Worm (Caenorhabditis elegans) whole organism, L1 larva: ENCODE data around the gene bus-1.

Source experiments
- Y116A8C.19 ChIP-seq: sonication (generic microtip); optimal IDR thresholded peaks from 2 replicates; lab custom pipeline; 2016; ENCODE audit warnings: missing compliant biosample characterization, missing genetic modification characterization, borderline replicate concordance
- aly-2 ChIP-seq: fragments of 150-350 bp; optimal IDR thresholded peaks from 2 replicates; lab custom pipeline; 2014; ENCODE audit warnings: missing biosample characterization, missing genetic modification characterization
- blmp-1 ChIP-seq: fragments of 150-350 bp; optimal IDR thresholded peaks from 2 replicates; lab custom pipeline; 2014; ENCODE audit warnings: missing biosample characterization, missing genetic modification characterization
- ceh-63 ChIP-seq: fragments of 200-800 bp; sonication (Bioruptor generic); optimal IDR thresholded peaks from 2 replicates; lab custom pipeline; 2018; ENCODE audit warnings: mild to moderate bottlenecking, missing genetic modification characterization, missing compliant biosample characterization
- ceh-8 ChIP-seq: fragments of 200-800 bp; sonication (Bioruptor generic); optimal IDR thresholded peaks from 2 replicates; lab custom pipeline; 2018; ENCODE audit warnings: mild to moderate bottlenecking, missing genetic modification characterization, moderate library complexity, missing compliant biosample characterization
- efl-3 ChIP-seq: fragments of 200-800 bp; sonication (Bioruptor generic); optimal IDR thresholded peaks from 2 replicates; lab custom pipeline; 2018; ENCODE audit warnings: mild to moderate bottlenecking, missing genetic modification characterization, missing compliant biosample characterization
- elt-3 ChIP-seq, 6 experiments: fragments of 150-350 bp in 1 of 6; sonication (generic microtip); optimal IDR thresholded peaks; 2 replicates each; lab custom pipeline; 2017 to 2018; ENCODE audit warnings: missing biosample characterization in 6 of 6, missing genetic modification characterization in 6 of 6, inconsistent platforms in 1 of 6
- ets-5 ChIP-seq: fragments of 200-800 bp; sonication (Bioruptor generic); IDR thresholded peaks from 2 replicates; pipeline ENCODE4 v1.3.6; 2022; ENCODE audit warnings: missing genetic modification characterization, missing compliant biosample characterization
- fkh-10 ChIP-seq: sonication (generic microtip); optimal IDR thresholded peaks from 2 replicates; lab custom pipeline; 2017; ENCODE audit warnings: missing biosample characterization, missing genetic modification reagents, missing genetic modification characterization
- fkh-8 ChIP-seq: sonication (generic microtip); optimal IDR thresholded peaks from 2 replicates; lab custom pipeline; 2016; ENCODE audit warnings: mild to moderate bottlenecking, missing genetic modification characterization, missing compliant biosample characterization
- grh-1 ChIP-seq: fragments of 200-800 bp; sonication (Bioruptor generic); IDR thresholded peaks from 2 replicates; pipeline ENCODE4 v1.3.6; 2022; ENCODE audit warnings: missing genetic modification reagents, missing genetic modification characterization, missing compliant biosample characterization
- hlh-17 ChIP-seq: fragments of 200-800 bp; sonication (Bioruptor generic); optimal IDR thresholded peaks from 2 replicates; lab custom pipeline; 2018; ENCODE audit warnings: missing genetic modification characterization, mild to moderate bottlenecking, missing compliant biosample characterization, moderate library complexity, borderline replicate concordance
- hlh-4 ChIP-seq: sonication (generic microtip); optimal IDR thresholded peaks from 2 replicates; lab custom pipeline; 2016; ENCODE audit warnings: mild to moderate bottlenecking, missing genetic modification characterization, missing compliant biosample characterization
- isw-1 ChIP-seq: fragments of 200-800 bp; sonication (Bioruptor generic); IDR thresholded peaks from 2 replicates; pipeline ENCODE4 v1.3.6; 2022; ENCODE audit warnings: missing genetic modification characterization, missing compliant biosample characterization
- lin-14 ChIP-seq: fragments of 200-800 bp; sonication (Bioruptor generic); optimal IDR thresholded peaks from 2 replicates; lab custom pipeline; 2018; ENCODE audit warnings: mild to moderate bottlenecking, missing genetic modification characterization, moderate library complexity, missing compliant biosample characterization
- lir-3 ChIP-seq: sonication (generic microtip); optimal IDR thresholded peaks from 2 replicates; lab custom pipeline; 2016; ENCODE audit warnings: mild to moderate bottlenecking, missing genetic modification characterization, moderate library complexity, missing compliant biosample characterization; ENCODE audit not compliant: poor library complexity
- lsy-2 ChIP-seq, 2 experiments: fragments of 150-350 bp; optimal IDR thresholded peaks; 2 replicates each; lab custom pipeline; 2014; ENCODE audit warnings: missing biosample characterization in 2 of 2, missing genetic modification characterization in 2 of 2
- mdl-1 ChIP-seq, 2 experiments: fragments of 150-350 bp; optimal IDR thresholded peaks; 2 replicates each; lab custom pipeline; 2014 to 2017; ENCODE audit warnings: missing biosample characterization in 2 of 2, missing genetic modification characterization in 2 of 2, inconsistent platforms in 1 of 2
- mep-1 ChIP-seq: fragments of 150-350 bp; optimal IDR thresholded peaks from 2 replicates; lab custom pipeline; 2014; ENCODE audit warnings: missing biosample characterization, missing genetic modification characterization
- nhr-11 ChIP-seq: fragments of 150-350 bp; optimal IDR thresholded peaks from 2 replicates; lab custom pipeline; 2014; ENCODE audit warnings: missing biosample characterization, missing genetic modification characterization
- nhr-12 ChIP-seq: sonication (generic microtip); optimal IDR thresholded peaks from 2 replicates; lab custom pipeline; 2017; ENCODE audit warnings: missing biosample characterization, missing genetic modification characterization
- nhr-19 ChIP-seq: fragments of 200-800 bp; sonication (Bioruptor generic); conservative IDR thresholded peaks from 2 replicates; pipeline ENCODE4 v1.3.6; 2022; ENCODE audit warnings: missing genetic modification characterization, missing compliant biosample characterization
- nhr-20 ChIP-seq: sonication (generic microtip); optimal IDR thresholded peaks from 2 replicates; lab custom pipeline; 2016; ENCODE audit warnings: mild to moderate bottlenecking, missing genetic modification characterization, missing compliant biosample characterization
- nhr-237 ChIP-seq: fragments of 150-350 bp; optimal IDR thresholded peaks from 2 replicates; lab custom pipeline; 2014; ENCODE audit warnings: missing biosample characterization, missing genetic modification characterization
- nhr-47 ChIP-seq: sonication (generic microtip); optimal IDR thresholded peaks from 2 replicates; lab custom pipeline; 2016; ENCODE audit warnings: mild to moderate bottlenecking, missing genetic modification characterization, moderate library complexity, missing compliant biosample characterization
- nhr-71 ChIP-seq: sonication (generic microtip); optimal IDR thresholded peaks from 2 replicates; lab custom pipeline; 2016; ENCODE audit warnings: mild to moderate bottlenecking, missing genetic modification characterization, moderate library complexity, missing compliant biosample characterization
- nhr-84 ChIP-seq: sonication (generic microtip); optimal IDR thresholded peaks from 2 replicates; lab custom pipeline; 2017; ENCODE audit warnings: missing biosample characterization, missing genetic modification characterization
- nhr-85 ChIP-seq: sonication (generic microtip); peaks from one replicate; lab custom pipeline; 2016; ENCODE audit warnings: missing genetic modification characterization, inconsistent platforms, missing compliant biosample characterization
- nhr-90 ChIP-seq: sonication (generic microtip); optimal IDR thresholded peaks from 2 replicates; lab custom pipeline; 2016; ENCODE audit warnings: mild to moderate bottlenecking, missing genetic modification characterization, missing compliant biosample characterization; ENCODE audit not compliant: poor library complexity
- pag-3 ChIP-seq: sonication (generic microtip); optimal IDR thresholded peaks from 2 replicates; lab custom pipeline; 2017; ENCODE audit warnings: missing genetic modification characterization, mild to moderate bottlenecking, missing compliant biosample characterization, antibody characterized with exemption, borderline replicate concordance; ENCODE audit not compliant: insufficient read depth
- pax-3 ChIP-seq: fragments of 200-800 bp; sonication (Bioruptor generic); optimal IDR thresholded peaks from 2 replicates; lab custom pipeline; 2018; ENCODE audit warnings: mild to moderate bottlenecking, missing genetic modification characterization, moderate library complexity, missing compliant biosample characterization
- pqm-1 ChIP-seq: sonication (generic microtip); optimal IDR thresholded peaks from 3 replicates; lab custom pipeline; 2017; ENCODE audit warnings: missing biosample characterization, missing genetic modification characterization
- snu-23 ChIP-seq: sonication (generic microtip); optimal IDR thresholded peaks from 2 replicates; lab custom pipeline; 2016; ENCODE audit warnings: missing genetic modification characterization, missing compliant biosample characterization
- sox-4 ChIP-seq: sonication (generic microtip); optimal IDR thresholded peaks from 2 replicates; lab custom pipeline; 2016; ENCODE audit warnings: missing genetic modification characterization, missing compliant biosample characterization
- swsn-7 ChIP-seq: sonication (generic microtip); optimal IDR thresholded peaks from 2 replicates; lab custom pipeline; 2016; ENCODE audit warnings: missing genetic modification characterization, missing compliant biosample characterization
- tbx-2 ChIP-seq: sonication (generic microtip); optimal IDR thresholded peaks from 2 replicates; lab custom pipeline; 2016; ENCODE audit warnings: missing genetic modification characterization, missing compliant biosample characterization
- tlp-1 ChIP-seq: fragments of 150-350 bp; optimal IDR thresholded peaks from 2 replicates; lab custom pipeline; 2014; ENCODE audit warnings: missing biosample characterization, missing genetic modification characterization
- unc-130 ChIP-seq: fragments of 150-350 bp; optimal IDR thresholded peaks from 2 replicates; lab custom pipeline; 2017; ENCODE audit warnings: missing biosample characterization, missing genetic modification characterization, inconsistent platforms
- unc-30 ChIP-seq: sonication (generic microtip); optimal IDR thresholded peaks from 2 replicates; lab custom pipeline; 2017; ENCODE audit warnings: missing biosample characterization, missing genetic modification characterization
- unc-62 ChIP-seq: fragments of 150-350 bp; optimal IDR thresholded peaks from 2 replicates; lab custom pipeline; 2014; ENCODE audit warnings: missing biosample characterization, missing genetic modification reagents, missing genetic modification characterization
- xbp-1 ChIP-seq: sonication (generic microtip); optimal IDR thresholded peaks from 2 replicates; lab custom pipeline; 2016; ENCODE audit warnings: missing genetic modification characterization, missing compliant biosample characterization
- zag-1 ChIP-seq: fragments of 150-350 bp; optimal IDR thresholded peaks from 2 replicates; lab custom pipeline; 2014; ENCODE audit warnings: missing biosample characterization, missing genetic modification characterization

The bus-1 gene

ce11 chrV:9001175-9001574, 23.4 kb downstream of the bus-1 start, which contains the start of gene F59E11.2:
F59E11.2 (plus strand) TSS chrV:9001475.
- TF ChIP-seq mep-1 (tag; lab: Kevin White, UChicago) (no peak), nhr-84 (tag; lab: Kevin White, UChicago) (no peak), xbp-1 (tag; lab: Kevin White, UChicago) (no peak), sox-4 (tag; lab: Kevin White, UChicago) (no peak), pag-3 (tag; lab: Kevin White, UChicago) (no peak), nhr-47 (tag; lab: Kevin White, UChicago) (no peak), grh-1 (no peak), elt-3 (tag; optimal IDR thresholded peaks at IDR 0.05; lab: Kevin White, UChicago) (no peak), unc-30 (tag; lab: Kevin White, UChicago) (no peak), pax-3 (tag; lab: Kevin White, UChicago) (no peak), ceh-63 (GFP tag; lab: Kevin White, UChicago) (no peak)

DNA sequence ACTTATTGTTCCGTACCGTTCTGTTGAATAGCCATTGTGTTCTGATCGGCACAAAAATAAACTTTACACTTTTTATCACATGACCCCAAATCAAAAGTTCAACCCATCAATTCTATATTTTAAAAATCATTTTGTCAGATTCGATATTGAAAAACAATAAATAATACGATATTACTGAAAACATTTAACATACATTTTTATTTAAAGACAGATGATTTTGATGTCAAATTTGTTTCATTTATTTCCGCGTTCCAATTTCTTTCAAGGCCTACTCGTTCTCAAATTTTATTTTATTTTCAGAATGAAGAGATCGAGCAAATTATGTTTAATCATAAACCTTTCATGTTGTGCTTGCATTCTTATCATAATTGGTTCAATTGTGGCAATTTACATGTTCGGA, 29.8 kb downstream of the bus-1 start, which contains the start of gene F59E11.5:
Gene F59E11.5 (plus strand): TSS at position 301 of the 400 bp plus-strand sequence.
- TF ChIP-seq tlp-1 (tag; lab: Kevin White, UChicago) (no peak), ceh-8 (no peak), mdl-1 (tag; optimal IDR thresholded peaks at IDR 0.05; lab: Kevin White, UChicago) (no peak), zag-1 (tag; lab: Kevin White, UChicago) (no peak), hlh-17 (GFP tag; lab: Kevin White, UChicago) (no peak), swsn-7 (no peak), xbp-1 (tag; lab: Kevin White, UChicago) (no peak), hlh-4 (tag; lab: Kevin White, UChicago) (no peak), pqm-1 (tag; lab: Kevin White, UChicago) (no peak), fkh-10 (GFP tag; lab: Kevin White, UChicago) (no peak), aly-2 (tag; lab: Kevin White, UChicago) (no peak), pax-3 (tag; lab: Kevin White, UChicago) (no peak), unc-62 (GFP tag; lab: Kevin White, UChicago) (no peak), nhr-12 (tag; lab: Kevin White, UChicago) (no peak), fkh-8 (no peak), isw-1 (GFP tag; lab: Robert Waterston, UW) (no peak), nhr-237 (tag; lab: Kevin White, UChicago) (no peak), ets-5 (no peak)

DNA sequence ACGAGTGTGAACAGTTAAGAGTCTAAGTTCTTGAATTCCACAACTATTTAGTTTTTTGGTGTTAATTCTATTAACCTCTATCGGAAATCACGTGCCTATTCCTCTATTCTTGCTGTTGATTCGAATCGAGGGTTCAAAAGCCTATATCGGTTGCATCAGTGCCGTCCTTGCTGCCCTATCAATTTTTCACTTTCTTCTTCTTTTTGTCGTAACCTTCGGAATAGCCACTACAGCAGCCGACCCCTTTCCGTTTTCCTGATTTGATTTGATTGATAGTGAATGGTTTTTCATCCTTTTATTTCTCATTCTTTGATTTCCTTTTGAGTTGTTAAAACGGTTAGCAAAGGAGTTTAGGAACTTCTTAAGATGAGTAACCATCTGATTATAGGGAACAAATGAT, 30.3 kb downstream of the bus-1 start:
- TF ChIP-seq nhr-11 = no peak
- no peak for TF ChIP-seq aly-2 (tag; lab: Kevin White, UChicago)
- TF ChIP-seq nhr-90 = peak; percentile 35
- TF ChIP-seq nhr-71 = peak; percentile 30
- no peak for TF ChIP-seq pag-3 (tag; lab: Kevin White, UChicago)
- no peak for TF ChIP-seq efl-3
- no peak for TF ChIP-seq fkh-8
- no peak for TF ChIP-seq unc-30 (tag; lab: Kevin White, UChicago)
- peak in 1 of 2 experiments; percentile 3 for TF ChIP-seq lsy-2 (tag; optimal IDR thresholded peaks at IDR 0.05; lab: Kevin White, UChicago)
- peak; percentile 63 for TF ChIP-seq nhr-20 (tag; lab: Kevin White, UChicago)
- no peak for TF ChIP-seq lir-3 (tag; lab: Kevin White, UChicago)
- TF ChIP-seq tbx-2 (tag; lab: Kevin White, UChicago) = peak; percentile 23
- TF ChIP-seq unc-130 = peak; percentile 23
- TF ChIP-seq nhr-19 (GFP tag; lab: Robert Waterston, UW) = peak; percentile 11
- TF ChIP-seq snu-23 (GFP tag; lab: Kevin White, UChicago) = peak; percentile 48
- no peak for TF ChIP-seq zag-1 (tag; lab: Kevin White, UChicago)
- peak; percentile 96 for TF ChIP-seq blmp-1 (tag; lab: Kevin White, UChicago)
- peak in 4 of 6 experiments; percentile 44 to 91 (median 86) for TF ChIP-seq elt-3 (tag; optimal IDR thresholded peaks at IDR 0.05; lab: Kevin White, UChicago)
- peak; percentile 61 for TF ChIP-seq lin-14 (GFP tag; lab: Kevin White, UChicago)
- no peak for TF ChIP-seq Y116A8C.19 (tag; lab: Kevin White, UChicago)
- TF ChIP-seq nhr-85 (tag; lab: Kevin White, UChicago) = peak; percentile 93
- no peak for TF ChIP-seq ets-5
